Fruit fly (Drosophila melanogaster) whole organism, prepupa: ENCODE data around the gene MICU3.

ENCODE experiments used
- CG10631 ChIP-seq: fragments of 200-800 bp; sonication (Bioruptor generic); optimal IDR thresholded peaks from 2 replicates; lab custom pipeline; 2016; ENCODE audit warnings: missing biosample characterization, missing genetic modification characterization
- CG11294 ChIP-seq: fragments of 200-800 bp; sonication (Bioruptor generic); IDR thresholded peaks from 2 replicates; pipeline ENCODE4 v1.3.6; 2022; ENCODE audit warnings: missing biosample characterization, missing genetic modification characterization
- CG11762 ChIP-seq: fragments of 200-800 bp; sonication (Bioruptor generic); optimal IDR thresholded peaks from 3 replicates; lab custom pipeline; 2016; ENCODE audit warnings: missing biosample characterization, missing genetic modification characterization; ENCODE audit not compliant: insufficient read depth
- CG15336 ChIP-seq: fragments of 200-800 bp; sonication (Bioruptor generic); IDR thresholded peaks from 2 replicates; pipeline ENCODE4 v1.3.6; 2022; ENCODE audit warnings: missing biosample characterization, missing genetic modification characterization
- CG16779 ChIP-seq: fragments of 200-800 bp; sonication (Bioruptor generic); optimal IDR thresholded peaks from 3 replicates; lab custom pipeline; 2017; ENCODE audit warnings: missing biosample characterization, mild to moderate bottlenecking, missing genetic modification characterization
- CG34406 ChIP-seq: fragments of 200-800 bp; sonication (Bioruptor generic); optimal IDR thresholded peaks from 3 replicates; lab custom pipeline; 2016; ENCODE audit warnings: missing biosample characterization, missing genetic modification characterization
- CG4318 ChIP-seq: fragments of 200-800 bp; sonication (Bioruptor generic); optimal IDR thresholded peaks from 3 replicates; lab custom pipeline; 2017; ENCODE audit warnings: missing biosample characterization, mild to moderate bottlenecking, missing genetic modification characterization
- CG6163 ChIP-seq: fragments of 200-800 bp; sonication (Bioruptor generic); IDR thresholded peaks from 3 replicates; pipeline ENCODE4 v1.3.6; 2022; ENCODE audit warnings: missing biosample characterization, missing genetic modification characterization
- CG6276 ChIP-seq: fragments of 200-800 bp; sonication (Bioruptor generic); optimal IDR thresholded peaks from 2 replicates; lab custom pipeline; 2017; ENCODE audit warnings: missing biosample characterization, mild to moderate bottlenecking, missing genetic modification characterization
- CG6792 ChIP-seq: fragments of 200-800 bp; sonication (Bioruptor generic); optimal IDR thresholded peaks from 3 replicates; lab custom pipeline; 2016; ENCODE audit warnings: missing biosample characterization, missing genetic modification characterization
- CG6808 ChIP-seq: fragments of 200-800 bp; sonication (Bioruptor generic); optimal IDR thresholded peaks from 3 replicates; lab custom pipeline; 2017; ENCODE audit warnings: missing biosample characterization, missing genetic modification characterization, mild to moderate bottlenecking, moderate library complexity, missing genetic modification reagents
- CG7368 ChIP-seq: fragments of 200-800 bp; sonication (Bioruptor generic); optimal IDR thresholded peaks from 3 replicates; lab custom pipeline; 2016; ENCODE audit warnings: missing biosample characterization, missing genetic modification characterization
- CG8119 ChIP-seq: fragments of 200-800 bp; sonication (Bioruptor generic); IDR thresholded peaks from 3 replicates; pipeline ENCODE4 v1.3.6; 2022; ENCODE audit warnings: missing biosample characterization, missing genetic modification characterization
- CG8632 ChIP-seq: fragments of 200-800 bp; sonication (Bioruptor generic); optimal IDR thresholded peaks from 3 replicates; lab custom pipeline; 2016; ENCODE audit warnings: missing biosample characterization, missing genetic modification characterization
- CG9139 ChIP-seq: fragments of 200-800 bp; sonication (Bioruptor generic); optimal IDR thresholded peaks from 3 replicates; lab custom pipeline; 2017; ENCODE audit warnings: missing biosample characterization, mild to moderate bottlenecking, missing genetic modification characterization
- Eip78C ChIP-seq: fragments of 200-800 bp; sonication (Bioruptor generic); peaks from one replicate; lab custom pipeline; 2016; ENCODE audit warnings: missing biosample characterization, missing genetic modification characterization
- Ets21C ChIP-seq: fragments of 200-800 bp; sonication (Bioruptor generic); optimal IDR thresholded peaks from 3 replicates; lab custom pipeline; 2016; ENCODE audit warnings: missing biosample characterization, missing genetic modification characterization
- Gug ChIP-seq: fragments of 200-800 bp; sonication (Bioruptor generic); IDR thresholded peaks from 2 replicates; pipeline ENCODE4 v1.3.6; 2022; ENCODE audit warnings: missing biosample characterization, missing genetic modification characterization
- Hr38 ChIP-seq: sonication (Bioruptor generic); optimal IDR thresholded peaks from 2 replicates; lab custom pipeline; 2016; ENCODE audit warnings: missing biosample characterization, missing genetic modification characterization
- Hr39 ChIP-seq: fragments of 200-800 bp; sonication (Bioruptor generic); optimal IDR thresholded peaks from 2 replicates; lab custom pipeline; 2016; ENCODE audit warnings: missing biosample characterization, missing genetic modification characterization
- Hr4 ChIP-seq: fragments of 200-800 bp; sonication (Bioruptor generic); optimal IDR thresholded peaks from 3 replicates; lab custom pipeline; 2016; ENCODE audit warnings: missing biosample characterization, missing genetic modification characterization
- Lpt ChIP-seq: fragments of 200-800 bp; sonication (Bioruptor generic); optimal IDR thresholded peaks from 3 replicates; lab custom pipeline; 2016; ENCODE audit warnings: missing biosample characterization, missing genetic modification characterization
- Met ChIP-seq: fragments of 200-800 bp; sonication (Bioruptor generic); optimal IDR thresholded peaks from 3 replicates; lab custom pipeline; 2016; ENCODE audit warnings: missing biosample characterization, missing genetic modification characterization
- OdsH ChIP-seq: fragments of 200-800 bp; sonication (Bioruptor generic); optimal IDR thresholded peaks from 3 replicates; lab custom pipeline; 2016; ENCODE audit warnings: missing biosample characterization, missing genetic modification characterization
- Smox ChIP-seq: fragments of 200-800 bp; sonication (Bioruptor generic); optimal IDR thresholded peaks from 3 replicates; lab custom pipeline; 2016; ENCODE audit warnings: missing biosample characterization, missing genetic modification characterization
- Sox14 ChIP-seq: fragments of 200-800 bp; sonication (Bioruptor generic); optimal IDR thresholded peaks from 3 replicates; lab custom pipeline; 2016; ENCODE audit warnings: missing biosample characterization, missing genetic modification characterization
- acj6 ChIP-seq: fragments of 200-800 bp; sonication (Bioruptor generic); optimal IDR thresholded peaks from 3 replicates; lab custom pipeline; 2016; ENCODE audit warnings: missing biosample characterization, missing genetic modification characterization
- dac ChIP-seq: fragments of 200-800 bp; sonication (Bioruptor generic); optimal IDR thresholded peaks from 2 replicates; lab custom pipeline; 2017; ENCODE audit warnings: missing biosample characterization, mild to moderate bottlenecking, missing genetic modification characterization
- dsx ChIP-seq: fragments of 200-800 bp; optimal IDR thresholded peaks from 3 replicates; lab custom pipeline; 2019; ENCODE audit warnings: missing biosample characterization, mild to moderate bottlenecking, missing genetic modification characterization, moderate library complexity; ENCODE audit not compliant: poor library complexity, severe bottlenecking
- eg ChIP-seq: fragments of 200-800 bp; sonication (Bioruptor generic); IDR thresholded peaks from 3 replicates; pipeline ENCODE4 v1.3.6; 2022; ENCODE audit warnings: missing biosample characterization, missing genetic modification characterization
- esn ChIP-seq: fragments of 200-800 bp; sonication (Bioruptor generic); optimal IDR thresholded peaks from 2 replicates; lab custom pipeline; 2016; ENCODE audit warnings: missing biosample characterization, mild to moderate bottlenecking, missing genetic modification characterization, moderate library complexity
- fd59A ChIP-seq: fragments of 200-800 bp; sonication (Bioruptor generic); optimal IDR thresholded peaks from 2 replicates; lab custom pipeline; 2017; ENCODE audit warnings: missing biosample characterization, mild to moderate bottlenecking, missing genetic modification characterization, missing genetic modification reagents
- fkh ChIP-seq: fragments of 200-800 bp; sonication (Bioruptor generic); optimal IDR thresholded peaks from 3 replicates; lab custom pipeline; 2017; ENCODE audit warnings: missing biosample characterization, mild to moderate bottlenecking, missing genetic modification characterization, moderate library complexity
- lz ChIP-seq: fragments of 200-800 bp; sonication (Bioruptor generic); optimal IDR thresholded peaks from 3 replicates; lab custom pipeline; 2016; ENCODE audit warnings: missing biosample characterization, missing genetic modification characterization
- salr ChIP-seq, 2 experiments: fragments of 200-800 bp; sonication (Bioruptor generic); optimal IDR thresholded peaks; 3 replicates each; lab custom pipeline; 2016 to 2018; ENCODE audit warnings: missing biosample characterization in 2 of 2, missing genetic modification characterization in 2 of 2, mild to moderate bottlenecking in 1 of 2
- svp ChIP-seq: fragments of 200-800 bp; sonication (Bioruptor generic); peaks from one replicate; lab custom pipeline; 2016; ENCODE audit warnings: missing biosample characterization, missing genetic modification characterization

MICU3 gene

DNA sequence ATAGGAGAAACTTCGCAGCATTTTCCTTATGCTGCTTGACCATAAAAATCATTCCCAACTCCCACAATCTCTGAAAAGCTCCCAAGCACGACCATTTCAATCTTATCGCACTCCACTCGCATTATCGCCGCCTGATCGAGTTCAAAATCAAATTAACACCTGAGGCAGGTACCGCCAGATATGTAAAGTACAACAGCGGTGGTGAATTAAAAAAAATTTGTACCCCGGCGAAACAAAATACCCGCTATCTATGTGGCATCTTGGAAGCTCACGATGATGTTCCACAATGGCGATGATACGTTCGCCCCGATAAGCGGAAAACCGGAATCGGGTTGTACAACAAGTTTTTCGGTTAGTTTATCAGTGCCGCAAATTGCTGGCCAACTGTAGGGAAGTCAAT lies 20.8 kb upstream of the MICU3 start:
- TF ChIP-seq Hr39 (GFP tag; lab: Kevin White, UChicago), result no peak
- no peak for TF ChIP-seq Hr38 (GFP tag; lab: Kevin White, UChicago)
- TF ChIP-seq, all 60 proteins: peak for 0

DNA sequence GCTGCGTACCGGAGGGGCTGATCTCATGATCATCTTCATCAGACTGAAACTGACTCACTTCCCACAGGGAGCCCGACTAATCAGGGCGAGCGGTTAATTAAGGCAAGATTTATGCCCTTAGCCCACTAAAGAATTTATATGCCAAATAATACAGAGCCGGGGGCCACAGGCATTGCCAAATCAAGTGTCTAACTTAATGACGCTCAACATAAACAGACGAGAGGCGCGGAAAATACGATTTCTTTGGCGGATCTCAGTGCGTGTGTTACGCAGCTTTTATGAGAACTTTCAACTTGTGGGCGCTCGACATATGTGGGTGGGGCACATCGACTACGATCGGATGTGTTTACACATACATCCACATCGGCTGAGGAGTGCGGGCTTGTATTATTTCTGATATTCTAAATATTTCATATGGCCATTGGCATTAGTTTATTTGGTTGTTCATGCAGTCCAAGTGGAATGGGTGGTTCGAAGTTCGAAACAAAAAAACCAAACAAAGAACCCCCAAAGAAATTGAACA lies 20.2 kb upstream of the MICU3 start:
- TF ChIP-seq lz (GFP tag; lab: Kevin White, UChicago), result no peak
- no peak for TF ChIP-seq CG8632
- no peak for TF ChIP-seq fd59A (GFP tag; lab: Kevin White, UChicago)
- TF ChIP-seq CG9139, result no peak
- TF ChIP-seq CG7368 (GFP tag; lab: Kevin White, UChicago), result no peak
- no peak for TF ChIP-seq dsx (GFP tag; lab: Kevin White, UChicago)
- TF ChIP-seq CG11762 (GFP tag; lab: Kevin White, UChicago), result no peak
- TF ChIP-seq CG6792 (GFP tag; lab: Kevin White, UChicago), result no peak
- no peak for TF ChIP-seq Smox (GFP tag; lab: Kevin White, UChicago)
- no peak for TF ChIP-seq CG6808 (GFP tag; lab: Kevin White, UChicago)
- no peak for TF ChIP-seq CG16779 (tag; lab: Kevin White, UChicago)
- TF ChIP-seq, all 60 proteins: peak for 0

DNA sequence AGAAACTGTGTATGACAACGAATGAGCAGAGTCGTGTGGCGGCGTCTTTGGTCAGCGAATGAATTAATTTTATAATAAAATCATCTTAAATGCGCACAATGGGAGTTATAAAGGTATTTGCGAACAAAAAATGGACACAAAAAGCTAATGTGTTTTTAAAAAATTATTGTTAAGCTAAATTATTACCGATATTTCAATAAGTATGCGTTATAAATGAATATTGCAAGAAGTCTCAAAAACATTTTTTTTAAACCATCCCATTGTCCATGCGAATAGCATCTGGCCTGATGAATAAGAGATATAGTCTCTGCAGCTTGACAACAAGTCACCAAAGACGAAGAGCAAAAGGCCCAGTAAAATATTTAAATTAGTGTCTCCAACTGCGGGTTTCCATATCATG lies 16.1 kb upstream of the MICU3 start:
- TF ChIP-seq CG34406 (GFP tag; lab: Kevin White, UChicago) (peak; percentile 8), Eip78C (GFP tag; lab: Kevin White, UChicago) (peak; percentile 25), CG11294 (no peak), Met (no peak), Ets21C (GFP tag; lab: Kevin White, UChicago) (no peak), acj6 (no peak), svp (GFP tag; lab: Kevin White, UChicago) (peak; percentile 49), eg (GFP tag; lab: Robert Waterston, UW) (no peak)

DNA sequence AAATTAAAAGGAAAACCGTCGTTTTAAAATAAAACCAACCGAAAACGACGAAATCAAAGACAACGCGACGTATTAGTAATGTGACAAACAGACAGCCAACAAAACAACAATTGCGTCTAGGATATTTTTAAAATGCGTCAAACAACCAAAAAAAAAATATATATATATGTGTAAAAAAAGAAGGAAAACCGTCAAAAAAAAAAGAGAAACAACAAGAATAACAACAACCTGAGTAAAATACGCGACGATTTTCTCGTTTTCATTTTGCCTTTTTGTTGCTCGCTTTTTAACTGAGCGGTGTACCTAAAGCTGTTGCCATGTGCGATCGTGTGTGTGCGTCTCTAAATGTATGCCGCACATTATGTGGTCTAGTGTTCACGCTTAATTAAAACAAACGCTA lies 13.6 kb upstream of the MICU3 start:
- TF ChIP-seq CG11294, result no peak
- peak; percentile 82 for TF ChIP-seq CG6276 (GFP tag; lab: Kevin White, UChicago)
- TF ChIP-seq dac, result no peak
- TF ChIP-seq Lpt (GFP tag; lab: Kevin White, UChicago), result peak; percentile 21
- peak; percentile 86 for TF ChIP-seq eg (GFP tag; lab: Robert Waterston, UW)
- TF ChIP-seq CG15336 (GFP tag; lab: Robert Waterston, UW), result peak; percentile 71
- TF ChIP-seq CG8119, result peak; percentile 61
- 0 out of 3 replicates have a peak, but pooled peaks have one; percentile 24 for TF ChIP-seq CG6163 (GFP tag; lab: Robert Waterston, UW)
- peak; percentile 7 for TF ChIP-seq Hr4 (GFP tag; lab: Kevin White, UChicago)
- no peak for TF ChIP-seq CG11762 (GFP tag; lab: Kevin White, UChicago)
- TF ChIP-seq, all 60 proteins: peak for 7

DNA sequence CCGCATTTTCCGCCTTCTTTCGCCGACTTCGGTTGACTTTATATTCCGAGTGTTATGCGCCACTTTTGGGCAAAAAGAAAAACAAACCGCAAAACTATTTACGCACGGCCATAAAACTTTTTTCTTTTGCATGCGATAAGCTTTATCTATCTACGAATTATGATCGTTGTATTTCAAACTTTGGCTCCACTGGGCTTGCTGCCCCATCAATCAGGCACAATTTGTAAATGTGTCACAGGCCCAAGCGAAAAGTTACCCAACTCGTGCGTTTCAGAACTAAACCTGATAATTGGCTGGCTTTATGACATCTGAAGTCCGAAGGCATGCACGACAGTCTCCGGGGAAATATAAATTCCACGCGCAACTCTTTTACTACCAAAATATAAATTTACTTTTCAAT lies 13.1 kb upstream of the MICU3 start:
- TF ChIP-seq Smox (GFP tag; lab: Kevin White, UChicago), result no peak
- no peak for TF ChIP-seq salr (GFP tag; optimal IDR thresholded peaks at IDR 0.05; lab: Kevin White, UChicago)
- TF ChIP-seq fkh, result no peak
- no peak for TF ChIP-seq Gug (GFP tag; lab: Robert Waterston, UW)
- no peak for TF ChIP-seq esn (GFP tag; lab: Kevin White, UChicago)
- TF ChIP-seq dsx (GFP tag; lab: Kevin White, UChicago), result no peak
- TF ChIP-seq CG11294, result no peak
- TF ChIP-seq CG4318 (GFP tag; lab: Kevin White, UChicago), result no peak
- TF ChIP-seq CG10631 (GFP tag; lab: Kevin White, UChicago), result no peak
- no peak for TF ChIP-seq CG6808 (GFP tag; lab: Kevin White, UChicago)
- no peak for TF ChIP-seq Hr4 (GFP tag; lab: Kevin White, UChicago)
- TF ChIP-seq dac, result no peak
- no peak for TF ChIP-seq Hr38 (GFP tag; lab: Kevin White, UChicago)
- no peak for TF ChIP-seq CG11762 (GFP tag; lab: Kevin White, UChicago)
- TF ChIP-seq acj6, result no peak
- TF ChIP-seq CG15336 (GFP tag; lab: Robert Waterston, UW), result no peak
- TF ChIP-seq OdsH (GFP tag; lab: Kevin White, UChicago), result no peak
- no peak for TF ChIP-seq Sox14 (GFP tag; lab: Kevin White, UChicago)
